Fruit fly (Drosophila melanogaster) whole organism, embryonic: Measurements from ENCODE around the gene Glut1.

Source experiments
- Atf3 ChIP-seq: fragments of 200-800 bp; sonication (Bioruptor generic); optimal IDR thresholded peaks from 3 replicates; lab custom pipeline; 2016; ENCODE audit warnings: missing biosample characterization, missing genetic modification characterization
- CG10565 ChIP-seq: fragments of 200-800 bp; sonication (Bioruptor generic); optimal IDR thresholded peaks from 3 replicates; lab custom pipeline; 2016; ENCODE audit warnings: missing biosample characterization, mild to moderate bottlenecking, missing genetic modification characterization
- CG14965 ChIP-seq: fragments of 200-800 bp; sonication (Bioruptor generic); optimal IDR thresholded peaks from 2 replicates; lab custom pipeline; 2016; ENCODE audit warnings: missing biosample characterization, missing genetic modification characterization, borderline replicate concordance
- CG17385 ChIP-seq: fragments of 200-800 bp; sonication (Bioruptor generic); optimal IDR thresholded peaks from 3 replicates; lab custom pipeline; 2018; ENCODE audit warnings: missing biosample characterization, mild to moderate bottlenecking, missing genetic modification characterization
- CG17829 ChIP-seq: fragments of 200-800 bp; optimal IDR thresholded peaks from 2 replicates; lab custom pipeline; 2019; ENCODE audit warnings: missing biosample characterization, mild to moderate bottlenecking, missing genetic modification characterization, moderate library complexity
- CG18476 ChIP-seq: fragments of 200-800 bp; sonication (Bioruptor generic); optimal IDR thresholded peaks from 2 replicates; lab custom pipeline; 2016; ENCODE audit warnings: missing biosample characterization, mild to moderate bottlenecking, missing genetic modification characterization
- CG2116 ChIP-seq: fragments of 200-800 bp; sonication (Bioruptor generic); optimal IDR thresholded peaks from 3 replicates; lab custom pipeline; 2018; ENCODE audit warnings: missing biosample characterization, mild to moderate bottlenecking, missing genetic modification characterization
- CG31441 ChIP-seq: fragments of 200-800 bp; sonication (Bioruptor generic); IDR thresholded peaks from 2 replicates; pipeline ENCODE4 v1.3.6; 2022; ENCODE audit warnings: missing biosample characterization, missing genetic modification characterization
- CG3281 ChIP-seq: fragments of 200-800 bp; sonication (Bioruptor generic); optimal IDR thresholded peaks from 3 replicates; lab custom pipeline; 2017; ENCODE audit warnings: missing biosample characterization, mild to moderate bottlenecking, missing genetic modification characterization
- CG3838 ChIP-seq: fragments of 200-800 bp; sonication (Bioruptor generic); optimal IDR thresholded peaks from 3 replicates; lab custom pipeline; 2016; ENCODE audit warnings: missing biosample characterization, missing genetic modification characterization
- CG4328 ChIP-seq: fragments of 200-800 bp; sonication (Bioruptor generic); optimal IDR thresholded peaks from 3 replicates; lab custom pipeline; 2017; ENCODE audit warnings: missing biosample characterization, missing genetic modification reagents, missing genetic modification characterization
- CG4820 ChIP-seq: fragments of 200-800 bp; sonication (Bioruptor generic); optimal IDR thresholded peaks from 3 replicates; lab custom pipeline; 2016; ENCODE audit warnings: missing biosample characterization, missing genetic modification characterization
- CG5180 ChIP-seq: fragments of 200-800 bp; sonication (Bioruptor generic); optimal IDR thresholded peaks from 3 replicates; lab custom pipeline; 2017; ENCODE audit warnings: missing biosample characterization, missing genetic modification characterization, mild to moderate bottlenecking, moderate library complexity, missing genetic modification reagents
- CG5245 ChIP-seq: fragments of 200-800 bp; sonication (Bioruptor generic); optimal IDR thresholded peaks from 3 replicates; lab custom pipeline; 2016; ENCODE audit warnings: missing biosample characterization, missing genetic modification characterization
- CG6272 ChIP-seq: fragments of 200-800 bp; sonication (Bioruptor generic); IDR thresholded peaks from 2 replicates; pipeline ENCODE4 v1.3.6; 2022; ENCODE audit warnings: missing biosample characterization, missing genetic modification characterization
- CG6654 ChIP-seq: fragments of 200-800 bp; sonication (Bioruptor generic); optimal IDR thresholded peaks from 2 replicates; lab custom pipeline; 2017; ENCODE audit warnings: missing biosample characterization, mild to moderate bottlenecking, missing genetic modification characterization
- CG7786 ChIP-seq: fragments of 200-800 bp; sonication (Bioruptor generic); optimal IDR thresholded peaks from 2 replicates; lab custom pipeline; 2016; ENCODE audit warnings: missing biosample characterization, missing genetic modification characterization
- CG8359 ChIP-seq: fragments of 200-800 bp; sonication (Bioruptor generic); optimal IDR thresholded peaks from 2 replicates; lab custom pipeline; 2017; ENCODE audit warnings: missing biosample characterization, mild to moderate bottlenecking, missing genetic modification characterization, borderline replicate concordance
- CG9609 ChIP-seq: fragments of 200-800 bp; sonication (Bioruptor generic); optimal IDR thresholded peaks from 3 replicates; lab custom pipeline; 2016; ENCODE audit warnings: missing biosample characterization, missing genetic modification characterization
- Dref ChIP-seq: fragments of 200-800 bp; sonication (Bioruptor generic); IDR thresholded peaks from 2 replicates; pipeline ENCODE4 v1.3.6; 2022; ENCODE audit warnings: missing biosample characterization, missing genetic modification characterization
- E2f1 ChIP-seq: fragments of 200-800 bp; sonication (Bioruptor generic); IDR thresholded peaks from 2 replicates; pipeline ENCODE4 v1.3.6; 2022; ENCODE audit warnings: missing biosample characterization, missing genetic modification characterization
- GATAe ChIP-seq: fragments of 200-800 bp; sonication (Bioruptor generic); conservative IDR thresholded peaks from 2 replicates; pipeline ENCODE4 v1.3.6; 2022; ENCODE audit warnings: missing biosample characterization, missing genetic modification characterization
- Gsc ChIP-seq: fragments of 200-800 bp; sonication (Bioruptor generic); IDR thresholded peaks from 2 replicates; pipeline ENCODE4 v1.3.6; 2022; ENCODE audit warnings: missing biosample characterization, missing genetic modification characterization
- HLH4C ChIP-seq: fragments of 200-800 bp; sonication (Bioruptor generic); IDR thresholded peaks from 3 replicates; pipeline ENCODE4 v1.3.6; 2022; ENCODE audit warnings: missing biosample characterization, missing genetic modification characterization; ENCODE audit not compliant: partially characterized antibody
- HLHmδ ChIP-seq: fragments of 200-800 bp; sonication (Bioruptor generic); optimal IDR thresholded peaks from 2 replicates; lab custom pipeline; 2018; ENCODE audit warnings: missing biosample characterization, mild to moderate bottlenecking, missing genetic modification characterization, moderate library complexity
- Lhr ChIP-seq: fragments of 200-800 bp; sonication (Bioruptor generic); optimal IDR thresholded peaks from 3 replicates; lab custom pipeline; 2017; ENCODE audit warnings: mild to moderate bottlenecking, missing biosample characterization, missing genetic modification reagents, missing genetic modification characterization
- Lim3 ChIP-seq: fragments of 200-800 bp; sonication (Bioruptor generic); IDR thresholded peaks from 2 replicates; pipeline ENCODE4 v1.3.6; 2022; ENCODE audit warnings: missing biosample characterization, missing genetic modification characterization
- MESR4 ChIP-seq: fragments of 200-800 bp; sonication (Bioruptor generic); optimal IDR thresholded peaks from 2 replicates; lab custom pipeline; 2018; ENCODE audit warnings: missing biosample characterization, mild to moderate bottlenecking, missing genetic modification characterization, moderate library complexity
- Mad ChIP-seq: fragments of 200-800 bp; sonication (Bioruptor generic); optimal IDR thresholded peaks from 2 replicates; lab custom pipeline; 2016; ENCODE audit warnings: missing biosample characterization, missing genetic modification characterization
- PHDP ChIP-seq: fragments of 200-800 bp; sonication (Bioruptor generic); optimal IDR thresholded peaks from 3 replicates; lab custom pipeline; 2018; ENCODE audit warnings: missing biosample characterization, mild to moderate bottlenecking, missing genetic modification characterization, moderate library complexity
- aop ChIP-seq: fragments of 200-800 bp; sonication (Bioruptor generic); IDR thresholded peaks from 2 replicates; pipeline ENCODE4 v1.3.6; 2022; ENCODE audit warnings: missing biosample characterization, missing genetic modification characterization
- cad ChIP-seq: fragments of >200 bp; optimal IDR thresholded peaks from 2 replicates; lab custom pipeline; 2017; ENCODE audit warnings: missing biosample characterization, missing genetic modification characterization
- croc ChIP-seq: fragments of 200-800 bp; sonication (Bioruptor generic); conservative IDR thresholded peaks from 3 replicates; pipeline ENCODE4 v1.3.6; 2022; ENCODE audit warnings: missing biosample characterization, missing genetic modification characterization
- dimm ChIP-seq: fragments of 200-800 bp; sonication (Bioruptor generic); IDR thresholded peaks from 2 replicates; pipeline ENCODE4 v1.3.6; 2022; ENCODE audit warnings: missing biosample characterization, missing genetic modification characterization
- en ChIP-seq: fragments of 200-800 bp; sonication (Bioruptor generic); optimal IDR thresholded peaks from 2 replicates; lab custom pipeline; 2016; ENCODE audit warnings: missing biosample characterization, missing genetic modification characterization
- gsb-n ChIP-seq: fragments of 200-800 bp; sonication (Bioruptor generic); optimal IDR thresholded peaks from 3 replicates; lab custom pipeline; 2018; ENCODE audit warnings: missing biosample characterization, mild to moderate bottlenecking, missing genetic modification characterization
- insv ChIP-seq, 2 experiments: fragments of 200-800 bp; sonication (Bioruptor generic); optimal IDR thresholded peaks; 3 replicates each; lab custom pipeline; 2016 to 2018; ENCODE audit warnings: missing biosample characterization in 2 of 2, missing genetic modification characterization in 2 of 2
- kah ChIP-seq: fragments of 200-800 bp; sonication (Bioruptor generic); optimal IDR thresholded peaks from 2 replicates; lab custom pipeline; 2018; ENCODE audit warnings: missing biosample characterization, mild to moderate bottlenecking, missing genetic modification characterization
- ranshi ChIP-seq: fragments of 200-800 bp; sonication (Bioruptor generic); IDR thresholded peaks from 2 replicates; pipeline ENCODE4 v1.3.6; 2022; ENCODE audit warnings: missing biosample characterization, missing genetic modification characterization
- sc ChIP-seq, 3 experiments: fragments of >200 bp in 2 of 3; fragments of 200-800 bp in 1 of 3; sonication (Bioruptor generic) in 1 of 3; optimal IDR thresholded peaks; 2 replicates in 2 of 3; 3 replicates in 1 of 3; lab custom pipeline; 2017; ENCODE audit warnings: mild to moderate bottlenecking in 1 of 3, missing biosample characterization in 1 of 3, missing genetic modification characterization in 1 of 3, missing genetic modification reagents in 1 of 3
- sens-2 ChIP-seq: fragments of 200-800 bp; sonication (Bioruptor generic); IDR thresholded peaks from 2 replicates; pipeline ENCODE4 v1.3.6; 2022; ENCODE audit warnings: missing biosample characterization, missing genetic modification characterization
- shn ChIP-seq: fragments of 200-800 bp; sonication (Bioruptor generic); optimal IDR thresholded peaks from 3 replicates; lab custom pipeline; 2016; ENCODE audit warnings: missing biosample characterization, missing genetic modification characterization
- sima ChIP-seq: fragments of 200-800 bp; sonication (Bioruptor generic); optimal IDR thresholded peaks from 2 replicates; lab custom pipeline; 2016; ENCODE audit warnings: missing biosample characterization, missing genetic modification characterization
- sna ChIP-seq: fragments of 200-800 bp; sonication (Bioruptor generic); IDR thresholded peaks from 2 replicates; pipeline ENCODE4 v1.3.6; 2022; ENCODE audit warnings: missing biosample characterization, missing genetic modification characterization; ENCODE audit not compliant: partially characterized antibody
- stwl ChIP-seq: fragments of 200-800 bp; sonication (Bioruptor generic); optimal IDR thresholded peaks from 3 replicates; lab custom pipeline; 2018; ENCODE audit warnings: missing biosample characterization, mild to moderate bottlenecking, missing genetic modification characterization, moderate library complexity
- ttk ChIP-seq: fragments of 200-800 bp; sonication (Bioruptor generic); IDR thresholded peaks from 2 replicates; pipeline ENCODE4 v2.1.2; 2022; ENCODE audit warnings: missing biosample characterization, missing genetic modification characterization
- twi ChIP-seq: fragments of 200-800 bp; optimal IDR thresholded peaks from 2 replicates; lab custom pipeline; 2019; ENCODE audit warnings: missing biosample characterization, mild to moderate bottlenecking, missing genetic modification characterization, moderate library complexity
- tx ChIP-seq: fragments of 200-800 bp; sonication (Bioruptor generic); optimal IDR thresholded peaks from 2 replicates; lab custom pipeline; 2016; ENCODE audit warnings: missing biosample characterization, missing genetic modification characterization
- unpg ChIP-seq: fragments of 200-800 bp; sonication (Bioruptor generic); optimal IDR thresholded peaks from 3 replicates; lab custom pipeline; 2018; ENCODE audit warnings: missing biosample characterization, mild to moderate bottlenecking, missing genetic modification characterization, moderate library complexity
- wek ChIP-seq: fragments of 200-800 bp; sonication (Bioruptor generic); optimal IDR thresholded peaks from 3 replicates; lab custom pipeline; 2018; ENCODE audit warnings: missing biosample characterization, mild to moderate bottlenecking, missing genetic modification characterization, moderate library complexity

Glut1 gene

dm6 chr3L:904364-904763 lies 9.5 kb upstream of the Glut1 start (continued):
- TF ChIP-seq GATAe (GFP tag; lab: Robert Waterston, UW) (no peak), CG4820 (GFP tag; lab: Kevin White, UChicago) (peak; percentile 79), Mad (GFP tag; lab: Kevin White, UChicago) (no peak), CG14965 (GFP tag; lab: Kevin White, UChicago) (no peak), HLH4C (no peak), stwl (tag; lab: Kevin White, UChicago) (peak; percentile 29), CG2116 (GFP tag; lab: Kevin White, UChicago) (no peak), dimm (no peak), insv (GFP tag; optimal IDR thresholded peaks at IDR 0.05; lab: Kevin White, UChicago) (no peak), croc (GFP tag; lab: Robert Waterston, UW) (peak; percentile 60; the same call in 2 of the 3 replicates), CG3281 (GFP tag; lab: Kevin White, UChicago) (no peak), unpg (peak; percentile 72), tx (GFP tag; lab: Kevin White, UChicago) (peak; percentile 39), MESR4 (GFP tag; lab: Kevin White, UChicago) (no peak), CG5245 (peak; percentile 52), E2f1 (GFP tag; lab: Robert Waterston, UW) (peak; percentile 57; the same call in 1 of the 2 replicates), CG6272 (GFP tag; lab: Robert Waterston, UW) (0 out of 2 replicates have a peak, but pooled peaks have one; percentile 15), aop (GFP tag; lab: Robert Waterston, UW) (no peak), CG10565 (GFP tag; lab: Kevin White, UChicago) (no peak), shn (GFP tag; lab: Kevin White, UChicago) (peak; percentile 34), CG5180 (peak; percentile 28), cad (GFP tag; lab: Kevin White, UChicago) (no peak), en (GFP tag; lab: Kevin White, UChicago) (peak; percentile 30), CG6654 (peak; percentile 46), gsb-n (tag; lab: Kevin White, UChicago) (peak; percentile 75), CG18476 (peak; percentile 36), HLHmδ (GFP tag; lab: Kevin White, UChicago) (no peak), CG17829 (peak; percentile 75), Gsc (GFP tag; lab: Robert Waterston, UW) (peak; percentile 34; the same call in 1 of the 2 replicates), ttk (GFP tag; lab: Robert Waterston, UW) (peak; percentile 62), sens-2 (GFP tag; lab: Robert Waterston, UW) (peak; percentile 64), CG4328 (GFP tag; lab: Kevin White, UChicago) (no peak), PHDP (peak; percentile 56), kah (GFP tag; lab: Kevin White, UChicago) (no peak), Lhr (GFP tag; lab: Kevin White, UChicago) (peak; percentile 38), CG3838 (no peak), CG17385 (GFP tag; lab: Kevin White, UChicago) (peak; percentile 52), CG8359 (peak; percentile 44), sna (no peak), wek (GFP tag; lab: Kevin White, UChicago) (peak; percentile 18), Dref (GFP tag; lab: Robert Waterston, UW) (no peak), sc (optimal IDR thresholded peaks at IDR 0.05; lab: Kevin White, UChicago) (no peak), sc (GFP tag; optimal IDR thresholded peaks at IDR 0.05; lab: Kevin White, UChicago) (peak; percentile 49), ranshi (GFP tag; lab: Robert Waterston, UW) (peak; percentile 65; the same call in 1 of the 2 replicates), CG9609 (GFP tag; lab: Kevin White, UChicago) (peak; percentile 46), Atf3 (GFP tag; lab: Kevin White, UChicago) (peak; percentile 38), twi (tag; lab: Kevin White, UChicago) (peak; percentile 46), CG31441 (GFP tag; lab: Robert Waterston, UW) (peak; percentile 53; the same call in 1 of the 2 replicates), CG7786 (GFP tag; lab: Kevin White, UChicago) (peak; percentile 34), sima (GFP tag; lab: Kevin White, UChicago) (no peak), Lim3 (GFP tag; lab: Robert Waterston, UW) (no peak)
